Worm (Caenorhabditis elegans): ENCODE data around the gene spk-1.

spk-1 gene

DNA sequence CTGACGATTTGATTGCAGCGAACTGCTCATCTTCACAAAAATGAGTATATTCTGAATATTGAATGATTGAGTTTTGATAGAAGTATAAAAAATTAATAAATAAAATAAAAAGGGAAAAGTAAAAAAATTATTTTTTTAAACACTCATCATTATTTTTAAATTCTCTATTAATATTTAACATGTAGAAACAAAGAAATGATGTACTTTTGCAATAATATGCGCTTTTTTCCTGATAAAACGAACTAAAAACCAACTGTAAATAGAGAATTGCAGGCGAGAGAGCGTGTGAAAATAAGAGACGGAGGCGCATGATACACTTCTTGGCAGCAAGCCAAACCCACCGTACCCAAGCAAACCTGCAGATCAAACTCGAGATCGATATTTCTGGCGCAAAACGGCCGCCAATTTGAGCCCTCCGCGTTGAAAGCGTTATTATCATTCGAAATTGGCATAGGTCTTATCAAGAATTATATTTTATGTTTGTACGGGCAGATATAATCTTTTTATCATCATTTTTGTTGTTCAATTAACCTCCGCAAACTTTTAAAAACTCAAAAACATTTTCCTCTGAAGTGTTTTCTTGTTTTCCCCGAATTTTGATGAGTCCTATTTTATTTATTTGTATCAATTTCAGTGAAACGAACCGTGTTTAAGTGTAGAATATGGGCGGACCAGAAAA is at the start of gene spk-1, which contains the start of gene rheb-1 (continued):
- TF ChIP-seq Y79H2A.3 (GFP tag; conservative IDR thresholded peaks at IDR 0.05) (0 out of 2 replicates have a peak, but pooled peaks have one; percentile 33), aptf-3 (GFP tag; IDR thresholded peaks at IDR 0.05) (no peak), mel-28 (tag; optimal IDR thresholded peaks at IDR 0.05; ENCODE audit: borderline replicate concordance) (no peak), F57C9.4 (tag; optimal IDR thresholded peaks at IDR 0.05) (no peak), lsl-1 (GFP tag; optimal IDR thresholded peaks at IDR 0.05) (peak; percentile 93), Y95B8A.8 (GFP tag; IDR thresholded peaks at IDR 0.05) (peak; percentile 66; the same call in 1 of the 2 replicates), F22D6.2 (tag; optimal IDR thresholded peaks at IDR 0.05) (peak; percentile 13), egrh-3 (GFP tag; IDR thresholded peaks at IDR 0.05) (0 out of 2 replicates have a peak, but pooled peaks have one; percentile 18), pbrm-1 (GFP tag; IDR thresholded peaks at IDR 0.05) (peak; percentile 94), bed-1 (GFP tag; IDR thresholded peaks at IDR 0.05) (no peak), ceh-40 (GFP tag; IDR thresholded peaks at IDR 0.05) (no peak), lin-54 (GFP tag; optimal IDR thresholded peaks at IDR 0.05) (peak; percentile 84), zim-3 (tag; optimal IDR thresholded peaks at IDR 0.05) (no peak), F52B5.7 (tag; optimal IDR thresholded peaks at IDR 0.05) (peak; percentile 38), ceh-100 (GFP tag; IDR thresholded peaks at IDR 0.05) (peak; percentile 54; the same call in 1 of the 2 replicates), repo-1 (tag; optimal IDR thresholded peaks at IDR 0.05) (peak; percentile 35), ccch-3 (GFP tag; optimal IDR thresholded peaks at IDR 0.05) (no peak), rcor-1 (GFP tag; IDR thresholded peaks at IDR 0.05) (peak; percentile 75), snpc-4 (GFP tag; optimal IDR thresholded peaks at IDR 0.05) (peak; percentile 27), snpc-4 (tag; optimal IDR thresholded peaks at IDR 0.05) (peak; percentile 66 to 75 (median 72)), B0035.1 (tag; optimal IDR thresholded peaks at IDR 0.05) (no peak), ztf-22 (GFP tag; optimal IDR thresholded peaks at IDR 0.05) (peak; percentile 87), lsy-27 (tag; optimal IDR thresholded peaks at IDR 0.05; ENCODE audit: borderline replicate concordance, insufficient read depth) (peak; percentile 1), F39B2.1 (GFP tag; IDR thresholded peaks at IDR 0.05) (no peak), ceh-91 (GFP tag; IDR thresholded peaks at IDR 0.05) (peak; percentile 76), hmg-1.2 (GFP tag; IDR thresholded peaks at IDR 0.05) (peak; percentile 94), tbx-9 (tag; optimal IDR thresholded peaks at IDR 0.05; ENCODE audit: borderline replicate concordance) (no peak), aptf-2 (GFP tag; conservative IDR thresholded peaks at IDR 0.05) (no peak), F49E8.2 (tag; optimal IDR thresholded peaks at IDR 0.05; ENCODE audit: insufficient read depth) (peak; percentile 77), Y67H2A.10 (GFP tag; conservative IDR thresholded peaks at IDR 0.05) (peak; percentile 87), Y56A3A.18 (GFP tag; IDR thresholded peaks at IDR 0.05) (no peak), unc-130 (GFP tag; optimal IDR thresholded peaks at IDR 0.05) (peak; percentile 30), K11D2.4 (GFP tag; IDR thresholded peaks at IDR 0.05) (peak; percentile 65), cebp-1 (GFP tag; IDR thresholded peaks at IDR 0.05) (peak; percentile 77), cebp-1 (tag; optimal IDR thresholded peaks at IDR 0.05) (peak; percentile 86), F37B4.10 (GFP tag; IDR thresholded peaks at IDR 0.05) (peak; percentile 80; the same call in 1 of the 2 replicates), gei-17 (GFP tag; optimal IDR thresholded peaks at IDR 0.05) (peak; percentile 47), tlf-1 (GFP tag; optimal IDR thresholded peaks at IDR 0.05) (peak; percentile 91), F55B11.4 (tag; optimal IDR thresholded peaks at IDR 0.05; ENCODE audit: borderline replicate concordance, insufficient read depth) (no peak), atf-7 (tag; optimal IDR thresholded peaks at IDR 0.05) (peak; percentile 83), hmg-20 (GFP tag; IDR thresholded peaks at IDR 0.05) (no peak), Y53G8AR.9 (GFP tag; conservative IDR thresholded peaks at IDR 0.05) (peak; percentile 59; the same call in 1 of the 2 replicates), nhr-90 (tag; optimal IDR thresholded peaks at IDR 0.05) (peak; percentile 56), attf-3 (GFP tag; conservative IDR thresholded peaks at IDR 0.05) (0 out of 2 replicates have a peak, but pooled peaks have one; percentile 40), mxl-1 (tag; optimal IDR thresholded peaks at IDR 0.05) (no peak), F10E7.11 (tag; optimal IDR thresholded peaks at IDR 0.05) (no peak), hsf-1 (GFP tag; IDR thresholded peaks at IDR 0.05) (peak; percentile 59; the same call in 1 of the 2 replicates)
